Worm (Caenorhabditis elegans): ENCODE measurements around the gene srx-50.

ce11 chrIV:7065022-7065421 lies 7.2 kb downstream of the srx-50 start, which contains the start of gene Y43B11AL.1:
- TF ChIP-seq jun-1 (tag; optimal IDR thresholded peaks at IDR 0.05), result no peak
- TF ChIP-seq lin-13 (GFP tag; optimal IDR thresholded peaks at IDR 0.05), result no peak
- TF ChIP-seq nhr-11 (tag; optimal IDR thresholded peaks at IDR 0.05), result no peak
- no peak for TF ChIP-seq mep-1 (tag; optimal IDR thresholded peaks at IDR 0.05)

Measured in whole organism, L1 larva.